Fruit fly (Drosophila melanogaster): ENCODE data around the gene Cht5.

dm6 chr3R:13782035-13782434 lies 14.7 kb downstream of the Cht5 start, which contains the start of gene Dip-B:
- TF ChIP-seq psq (optimal IDR thresholded peaks at IDR 0.05) (no peak), Dll (optimal IDR thresholded peaks at IDR 0.05) (no peak), EcR (GFP tag; optimal IDR thresholded peaks at IDR 0.05) (no peak), usp (GFP tag; optimal IDR thresholded peaks at IDR 0.05) (no peak), pan (optimal IDR thresholded peaks at IDR 0.05) (no peak)

All from whole organism.